Worm (Caenorhabditis elegans): ENCODE results near the gene ant-1.1.
A peak's percentile ranks its signal among the peaks of the same experiment; 100 is the strongest.

ant-1.1 gene

ce11 chrIII:13465918-13466592 is 3.1 kb downstream of the ant-1.1 start, which contains the start of gene cdk-5 (continued):
- TF ChIP-seq pha-4 (tag; optimal IDR thresholded peaks at IDR 0.05) (peak; percentile 69), nhr-179 (tag; optimal IDR thresholded peaks at IDR 0.05) (no peak), dpff-1 (tag; optimal IDR thresholded peaks at IDR 0.05) (no peak), let-526 (GFP tag; IDR thresholded peaks at IDR 0.05) (no peak), atf-7 (tag; optimal IDR thresholded peaks at IDR 0.05) (peak; percentile 16), B0336.3 (GFP tag; IDR thresholded peaks at IDR 0.05) (peak; percentile 51; the same call in 1 of the 2 replicates), attf-6 (GFP tag; IDR thresholded peaks at IDR 0.05) (no peak), athp-1 (tag; optimal IDR thresholded peaks at IDR 0.05) (no peak), attf-5 (GFP tag; optimal IDR thresholded peaks at IDR 0.05) (peak; percentile 18), sptf-2 (GFP tag; optimal IDR thresholded peaks at IDR 0.05) (no peak), bed-2 (GFP tag; IDR thresholded peaks at IDR 0.05) (no peak), F55B11.4 (tag; optimal IDR thresholded peaks at IDR 0.05; ENCODE audit: borderline replicate concordance, insufficient read depth) (no peak), mcd-1 (GFP tag; IDR thresholded peaks at IDR 0.05) (peak; percentile 68), tbp1 (GFP tag; optimal IDR thresholded peaks at IDR 0.05) (peak; percentile 51), snpc-4 (GFP tag; optimal IDR thresholded peaks at IDR 0.05) (no peak), snpc-4 (tag; optimal IDR thresholded peaks at IDR 0.05) (peak in 2 of 4 experiments; percentile 54 to 62), F52B5.7 (tag; optimal IDR thresholded peaks at IDR 0.05) (no peak)

ce11 chrIII:13471504-13471903 is 8.5 kb downstream of the ant-1.1 start, which contains the start of gene pssy-2:
Gene pssy-2, plus strand, starts transcription at chrIII:13471804.
- TF ChIP-seq lsl-1 (GFP tag; optimal IDR thresholded peaks at IDR 0.05) (peak; percentile 14), ztf-28 (GFP tag; IDR thresholded peaks at IDR 0.05) (no peak), F39B2.1 (GFP tag; IDR thresholded peaks at IDR 0.05) (no peak), ceh-79 (tag; optimal IDR thresholded peaks at IDR 0.05) (no peak), ztf-3 (GFP tag; optimal IDR thresholded peaks at IDR 0.05) (no peak), egl-18 (GFP tag; IDR thresholded peaks at IDR 0.05) (no peak), C06A6.2 (GFP tag; conservative IDR thresholded peaks at IDR 0.05) (no peak)

ce11 chrIII:13474482-13474881 is 11.5 kb downstream of the ant-1.1 start:
- TF ChIP-seq F10E7.11 (tag; optimal IDR thresholded peaks at IDR 0.05) (no peak), D2030.7 (GFP tag; IDR thresholded peaks at IDR 0.05) (no peak), snpc-4 (GFP tag; optimal IDR thresholded peaks at IDR 0.05) (no peak), snpc-4 (tag; optimal IDR thresholded peaks at IDR 0.05) (no peak), F22D6.2 (tag; optimal IDR thresholded peaks at IDR 0.05) (no peak)

ce11 chrIII:13476682-13477081 is 13.7 kb downstream of the ant-1.1 start, which contains the start of gene T27E9.6:
Gene T27E9.6, minus strand, starts transcription at chrIII:13476782.
- TF ChIP-seq T26A5.8 (tag; optimal IDR thresholded peaks at IDR 0.05) (no peak), sptf-2 (GFP tag; optimal IDR thresholded peaks at IDR 0.05) (no peak), ZK185.1 (tag; optimal IDR thresholded peaks at IDR 0.05; ENCODE audit: poor library complexity, severe bottlenecking) (no peak), B0019.2 (GFP tag; conservative IDR thresholded peaks at IDR 0.05) (no peak), K11D2.4 (GFP tag; IDR thresholded peaks at IDR 0.05) (no peak), F57C9.4 (tag; optimal IDR thresholded peaks at IDR 0.05) (no peak), madf-10 (tag; optimal IDR thresholded peaks at IDR 0.05) (no peak), tbx-9 (tag; optimal IDR thresholded peaks at IDR 0.05; ENCODE audit: borderline replicate concordance) (no peak), F52B5.7 (tag; optimal IDR thresholded peaks at IDR 0.05) (no peak), Y79H2A.3 (GFP tag; conservative IDR thresholded peaks at IDR 0.05) (no peak), gei-17 (GFP tag; optimal IDR thresholded peaks at IDR 0.05) (no peak), unc-130 (GFP tag; optimal IDR thresholded peaks at IDR 0.05) (no peak), hrde-1 (tag; optimal IDR thresholded peaks at IDR 0.05; ENCODE audit: borderline replicate concordance) (no peak), ceh-79 (tag; optimal IDR thresholded peaks at IDR 0.05) (no peak)
